Fruit fly (Drosophila melanogaster) whole organism, wandering third instar larva: ENCODE measurements around the gene CG31077.

Experiments
- Abd-B ChIP-seq: fragments of >200 bp; optimal IDR thresholded peaks from 2 replicates; lab custom pipeline; 2017; ENCODE audit warnings: missing biosample characterization, missing genetic modification characterization
- CG32264 ChIP-seq: fragments of 200-800 bp; sonication (Bioruptor generic); optimal IDR thresholded peaks from 2 replicates; lab custom pipeline; 2016; ENCODE audit warnings: missing biosample characterization, missing genetic modification characterization
- CG9705 ChIP-seq: fragments of 200-800 bp; sonication (Bioruptor generic); optimal IDR thresholded peaks from 2 replicates; lab custom pipeline; 2018; ENCODE audit warnings: missing biosample characterization, mild to moderate bottlenecking, missing genetic modification characterization
- CrebA ChIP-seq: fragments of 200-800 bp; sonication (Bioruptor generic); optimal IDR thresholded peaks from 2 replicates; lab custom pipeline; 2016; ENCODE audit warnings: missing biosample characterization, mild to moderate bottlenecking, missing genetic modification characterization, borderline replicate concordance
- Dfd ChIP-seq: fragments of >200 bp; optimal IDR thresholded peaks from 2 replicates; lab custom pipeline; 2017; ENCODE audit warnings: missing biosample characterization, missing genetic modification characterization
- Dif ChIP-seq: fragments of 200-275, 200-300 bp; sonication (Bioruptor generic); optimal IDR thresholded peaks from 2 replicates; lab custom pipeline; 2018; ENCODE audit warnings: missing biosample characterization, missing genetic modification characterization; ENCODE audit not compliant: partially characterized antibody
- GATAd ChIP-seq: sonication (Bioruptor generic); optimal IDR thresholded peaks from 2 replicates; lab custom pipeline; 2016; ENCODE audit warnings: missing biosample characterization, missing genetic modification characterization
- HLH106 ChIP-seq: fragments of 200-800 bp; optimal IDR thresholded peaks from 3 replicates; lab custom pipeline; 2019; ENCODE audit warnings: missing biosample characterization, mild to moderate bottlenecking, missing genetic modification characterization, moderate library complexity
- Hnf4 ChIP-seq: fragments of 200-800 bp; sonication (Bioruptor generic); optimal IDR thresholded peaks from 2 replicates; lab custom pipeline; 2016; ENCODE audit warnings: missing biosample characterization, mild to moderate bottlenecking, missing genetic modification characterization
- Hr78 ChIP-seq: fragments of >200 bp; optimal IDR thresholded peaks from 2 replicates; lab custom pipeline; 2017; ENCODE audit warnings: missing biosample characterization, missing genetic modification characterization
- Hr83 ChIP-seq: fragments of 200-300 bp; sonication (Bioruptor generic); optimal IDR thresholded peaks from 2 replicates; lab custom pipeline; 2016; ENCODE audit warnings: missing biosample characterization, mild to moderate bottlenecking, missing genetic modification characterization, moderate library complexity; ENCODE audit not compliant: poor library complexity, severe bottlenecking
- Jra ChIP-seq: sonication (Bioruptor generic); optimal IDR thresholded peaks from 2 replicates; lab custom pipeline; 2016; ENCODE audit warnings: missing biosample characterization, missing genetic modification characterization
- Mio ChIP-seq: sonication (Bioruptor generic); optimal IDR thresholded peaks from 2 replicates; lab custom pipeline; 2016; ENCODE audit warnings: missing biosample characterization, missing genetic modification characterization
- Myc ChIP-seq: fragments of >200 bp; optimal IDR thresholded peaks from 2 replicates; lab custom pipeline; 2017
- N ChIP-seq: fragments of >200 bp; optimal IDR thresholded peaks from 2 replicates; lab custom pipeline; 2018; ENCODE audit warnings: missing biosample characterization, missing external identifiers, missing genetic modification characterization
- OdsH ChIP-seq: fragments of 200-800 bp; sonication (Bioruptor generic); optimal IDR thresholded peaks from 2 replicates; lab custom pipeline; 2016; ENCODE audit warnings: missing biosample characterization, mild to moderate bottlenecking, missing genetic modification characterization
- Rel ChIP-seq, 2 experiments: fragments of 200-800 bp; sonication (Bioruptor generic) in 1 of 2; optimal IDR thresholded peaks; 2 replicates in 1 of 2; 3 replicates in 1 of 2; lab custom pipeline; 2016 to 2019; ENCODE audit warnings: mild to moderate bottlenecking in 2 of 2, missing biosample characterization in 2 of 2, missing genetic modification characterization in 2 of 2, moderate library complexity in 1 of 2
- Sp1 ChIP-seq: fragments of 200-800 bp; sonication (Bioruptor generic); optimal IDR thresholded peaks from 3 replicates; lab custom pipeline; 2019; ENCODE audit warnings: missing biosample characterization, mild to moderate bottlenecking, missing genetic modification characterization, moderate library complexity
- Vsx2 ChIP-seq: fragments of 200-300, 225-300 bp; sonication (Bioruptor generic); optimal IDR thresholded peaks from 2 replicates; lab custom pipeline; 2018; ENCODE audit warnings: missing biosample characterization, missing genetic modification characterization; ENCODE audit not compliant: partially characterized antibody
- br ChIP-seq: fragments of 200-800 bp; sonication (Bioruptor generic); optimal IDR thresholded peaks from 2 replicates; lab custom pipeline; 2016; ENCODE audit warnings: missing biosample characterization, missing genetic modification characterization
- brk ChIP-seq: fragments of 200-800 bp; sonication (Bioruptor generic); optimal IDR thresholded peaks from 2 replicates; lab custom pipeline; 2016; ENCODE audit warnings: missing biosample characterization, mild to moderate bottlenecking, missing genetic modification characterization
- dl ChIP-seq, 2 experiments: fragments of 175-275, 200-275 bp in 1 of 2; fragments of 200-275 bp in 1 of 2; sonication (Bioruptor generic); optimal IDR thresholded peaks; lab custom pipeline; 2018; ENCODE audit warnings: mild to moderate bottlenecking in 2 of 2, missing biosample characterization in 2 of 2, missing genetic modification characterization in 2 of 2, moderate library complexity in 2 of 2; ENCODE audit not compliant: partially characterized antibody in 2 of 2, insufficient read depth in 1 of 2
- dmrt93B ChIP-seq: fragments of 200-800 bp; sonication (Bioruptor generic); optimal IDR thresholded peaks from 2 replicates; lab custom pipeline; 2018; ENCODE audit warnings: missing biosample characterization, mild to moderate bottlenecking, missing genetic modification characterization
- dsf ChIP-seq: sonication (Bioruptor generic); optimal IDR thresholded peaks from 2 replicates; lab custom pipeline; 2016; ENCODE audit warnings: missing biosample characterization, missing genetic modification characterization, borderline replicate concordance
- ey ChIP-seq: fragments of 200-800 bp; sonication (Bioruptor generic); optimal IDR thresholded peaks from 2 replicates; lab custom pipeline; 2016; ENCODE audit warnings: missing biosample characterization, missing genetic modification characterization
- foxo ChIP-seq, 2 experiments: fragments of 200-800 bp; sonication (Bioruptor generic); optimal IDR thresholded peaks; 2 replicates in 1 of 2; 3 replicates in 1 of 2; lab custom pipeline; 2016 to 2017; ENCODE audit warnings: missing biosample characterization in 2 of 2, missing genetic modification characterization in 2 of 2
- fru ChIP-seq: fragments of 200-800 bp; sonication (Bioruptor generic); optimal IDR thresholded peaks from 3 replicates; lab custom pipeline; 2016; ENCODE audit warnings: missing biosample characterization, mild to moderate bottlenecking, missing genetic modification characterization
- h ChIP-seq: fragments of 200-800 bp; sonication (Bioruptor generic); optimal IDR thresholded peaks from 3 replicates; lab custom pipeline; 2016; ENCODE audit warnings: missing biosample characterization, mild to moderate bottlenecking, missing genetic modification characterization
- jim ChIP-seq: fragments of 175-275, 200-325 bp; sonication (Bioruptor generic); optimal IDR thresholded peaks from 2 replicates; lab custom pipeline; 2016; ENCODE audit warnings: missing biosample characterization, mild to moderate bottlenecking, missing genetic modification characterization
- lola ChIP-seq: fragments of >200 bp; optimal IDR thresholded peaks from 2 replicates; lab custom pipeline; 2017; ENCODE audit warnings: missing biosample characterization, missing genetic modification characterization
- pan ChIP-seq: fragments of >200 bp; optimal IDR thresholded peaks from 2 replicates; lab custom pipeline; 2017
- psq ChIP-seq: fragments of 200-800 bp; sonication (Bioruptor generic); optimal IDR thresholded peaks from 3 replicates; lab custom pipeline; 2017; ENCODE audit warnings: missing biosample characterization, mild to moderate bottlenecking, missing genetic modification characterization, moderate library complexity
- rgr ChIP-seq: fragments of 200-800 bp; sonication (Bioruptor generic); optimal IDR thresholded peaks from 3 replicates; lab custom pipeline; 2016; ENCODE audit warnings: missing biosample characterization, mild to moderate bottlenecking, missing genetic modification characterization
- sage ChIP-seq: fragments of 200-800 bp; sonication (Bioruptor generic); optimal IDR thresholded peaks from 2 replicates; lab custom pipeline; 2016; ENCODE audit warnings: missing biosample characterization, mild to moderate bottlenecking, missing genetic modification characterization
- sv ChIP-seq: fragments of 200-800 bp; sonication (Bioruptor generic); optimal IDR thresholded peaks from 3 replicates; lab custom pipeline; 2016; ENCODE audit warnings: missing biosample characterization, missing genetic modification characterization
- tai ChIP-seq: sonication (Bioruptor generic); optimal IDR thresholded peaks from 2 replicates; lab custom pipeline; 2016; ENCODE audit warnings: missing biosample characterization, missing genetic modification characterization
- usp ChIP-seq: fragments of >200 bp; optimal IDR thresholded peaks from 2 replicates; lab custom pipeline; 2017; ENCODE audit warnings: missing biosample characterization, missing genetic modification characterization
- woc ChIP-seq: sonication (Bioruptor generic); optimal IDR thresholded peaks from 2 replicates; lab custom pipeline; 2016; ENCODE audit warnings: missing biosample characterization, mild to moderate bottlenecking, missing genetic modification characterization

The CG31077 gene

dm6 chr3R:26954020-26954672 lies 45.4 kb upstream of the CG31077 start:
- no peak for TF ChIP-seq Myc (lab: Kevin White, UChicago)
- TF ChIP-seq HLH106 (tag; lab: Kevin White, UChicago), result peak; percentile 79
- peak; percentile 13 for TF ChIP-seq CG9705 (GFP tag; lab: Kevin White, UChicago)
- no peak for TF ChIP-seq N (GFP tag; lab: Kevin White, UChicago)
- TF ChIP-seq dl (GFP tag; optimal IDR thresholded peaks at IDR 0.05; lab: Kevin White, UChicago; ENCODE audit: insufficient read depth in 1 of 2, partially characterized antibody in 2 of 2), result no peak
- TF ChIP-seq CG32264 (GFP tag; lab: Kevin White, UChicago), result no peak
- peak; percentile 5 for TF ChIP-seq Vsx2 (GFP tag; lab: Kevin White, UChicago)
- no peak for TF ChIP-seq Hr78 (GFP tag; lab: Kevin White, UChicago)
- TF ChIP-seq sv (GFP tag; lab: Kevin White, UChicago), result no peak
- no peak for TF ChIP-seq lola (GFP tag; lab: Kevin White, UChicago)
- TF ChIP-seq Mio (GFP tag; lab: Kevin White, UChicago), result no peak
- peak; percentile 24 for TF ChIP-seq dsf (GFP tag; lab: Kevin White, UChicago)
- peak; percentile 92 for TF ChIP-seq Rel (GFP tag; optimal IDR thresholded peaks at IDR 0.05; lab: Kevin White, UChicago)
- peak; percentile 20 for TF ChIP-seq Rel (tag; optimal IDR thresholded peaks at IDR 0.05; lab: Kevin White, UChicago)
- TF ChIP-seq usp (GFP tag; lab: Kevin White, UChicago), result no peak
- TF ChIP-seq jim (GFP tag; lab: Kevin White, UChicago), result peak; percentile 14
- peak; percentile 100 for TF ChIP-seq psq (GFP tag; lab: Kevin White, UChicago)
- TF ChIP-seq OdsH (GFP tag; lab: Kevin White, UChicago), result peak; percentile 89
- no peak for TF ChIP-seq pan (lab: Kevin White, UChicago)
- TF ChIP-seq fru (GFP tag; lab: Kevin White, UChicago), result peak; percentile 74
- peak in 1 of 2 experiments; percentile 81 for TF ChIP-seq foxo (GFP tag; optimal IDR thresholded peaks at IDR 0.05; lab: Kevin White, UChicago)
- TF ChIP-seq CrebA (GFP tag; lab: Kevin White, UChicago), result peak; percentile 35
- peak; percentile 82 for TF ChIP-seq dmrt93B
- TF ChIP-seq tai (GFP tag; lab: Kevin White, UChicago), result peak; percentile 18
- peak; percentile 89 for TF ChIP-seq rgr (GFP tag; lab: Kevin White, UChicago)
- peak; percentile 82 for TF ChIP-seq sage (GFP tag; lab: Kevin White, UChicago)
- TF ChIP-seq Jra (GFP tag; lab: Kevin White, UChicago), result no peak
- TF ChIP-seq ey (GFP tag; lab: Kevin White, UChicago), result peak; percentile 51
- no peak for TF ChIP-seq Dfd
- peak; percentile 68 for TF ChIP-seq brk (GFP tag; lab: Kevin White, UChicago)
- TF ChIP-seq GATAd (GFP tag; lab: Kevin White, UChicago), result no peak
- TF ChIP-seq Abd-B, result no peak
- no peak for TF ChIP-seq Hr83 (GFP tag; lab: Kevin White, UChicago)
- TF ChIP-seq Dif (GFP tag; lab: Kevin White, UChicago), result no peak
- TF ChIP-seq br, result peak; percentile 38
- TF ChIP-seq Hnf4 (GFP tag; lab: Kevin White, UChicago), result peak; percentile 74
- peak; percentile 73 for TF ChIP-seq woc
- TF ChIP-seq h (GFP tag; lab: Kevin White, UChicago), result peak; percentile 78
- TF ChIP-seq Sp1, result peak; percentile 84

DNA sequence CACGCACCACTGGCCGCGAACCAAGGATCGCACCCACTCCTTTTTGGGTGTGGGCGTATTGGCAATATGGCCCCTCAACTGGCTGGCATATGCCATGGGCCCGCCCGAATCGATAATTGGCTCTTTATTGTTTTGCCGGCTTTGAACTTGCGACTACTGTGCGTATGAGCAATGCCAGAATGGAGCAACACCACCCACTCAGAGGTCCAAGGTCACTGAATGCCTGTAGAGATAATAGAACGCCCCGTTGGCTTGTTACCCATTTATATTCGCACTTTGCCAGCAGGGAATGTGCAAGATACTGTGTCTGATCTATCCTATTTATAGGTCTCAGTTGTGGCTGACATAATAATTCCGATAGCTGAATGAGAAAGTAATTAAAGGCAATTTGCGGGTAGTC lies 44.0 kb upstream of the CG31077 start:
- TF ChIP-seq Dif (GFP tag; lab: Kevin White, UChicago) (no peak), CG9705 (GFP tag; lab: Kevin White, UChicago) (no peak), Abd-B (no peak), N (GFP tag; lab: Kevin White, UChicago) (no peak), sage (GFP tag; lab: Kevin White, UChicago) (no peak), usp (GFP tag; lab: Kevin White, UChicago) (no peak), tai (GFP tag; lab: Kevin White, UChicago) (no peak), foxo (GFP tag; optimal IDR thresholded peaks at IDR 0.05; lab: Kevin White, UChicago) (no peak), Hnf4 (GFP tag; lab: Kevin White, UChicago) (no peak), Jra (GFP tag; lab: Kevin White, UChicago) (no peak), h (GFP tag; lab: Kevin White, UChicago) (no peak), Dfd (no peak), psq (GFP tag; lab: Kevin White, UChicago) (no peak), CrebA (GFP tag; lab: Kevin White, UChicago) (no peak), rgr (GFP tag; lab: Kevin White, UChicago) (no peak), jim (GFP tag; lab: Kevin White, UChicago) (no peak), HLH106 (tag; lab: Kevin White, UChicago) (no peak), Mio (GFP tag; lab: Kevin White, UChicago) (no peak), dl (GFP tag; optimal IDR thresholded peaks at IDR 0.05; lab: Kevin White, UChicago; ENCODE audit: insufficient read depth in 1 of 2, partially characterized antibody in 2 of 2) (no peak), OdsH (GFP tag; lab: Kevin White, UChicago) (no peak)
